Fruit fly (Drosophila melanogaster): ENCODE results near the gene osk.
A peak's percentile ranks its signal among the peaks of the same experiment; 100 is the strongest.

Gene osk

DNA sequence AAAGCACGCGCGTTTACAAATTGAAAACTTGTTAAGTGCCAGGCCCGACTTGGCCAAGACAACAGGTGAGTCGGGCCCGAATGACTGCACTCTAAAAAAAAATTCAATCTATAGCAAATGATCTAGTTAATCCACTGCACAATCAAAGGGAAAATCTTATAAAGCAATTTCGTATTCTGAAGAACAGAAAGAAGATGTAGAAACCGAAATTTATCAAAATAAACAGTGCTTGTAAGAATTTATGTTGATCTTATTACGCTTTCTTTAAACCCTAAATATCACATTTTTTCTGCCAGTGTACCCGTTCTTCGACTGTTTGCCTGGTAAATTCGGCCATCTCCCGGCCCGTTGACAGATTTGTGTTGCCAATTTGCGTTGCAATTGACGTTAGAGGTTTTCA, 38.2 kb upstream of the osk start:
- TF ChIP-seq Hr78 (GFP tag; optimal IDR thresholded peaks at IDR 0.05) (no peak), h (GFP tag; optimal IDR thresholded peaks at IDR 0.05) (peak; percentile 69), CG32264 (GFP tag; optimal IDR thresholded peaks at IDR 0.05) (no peak), ey (GFP tag; optimal IDR thresholded peaks at IDR 0.05) (peak; percentile 77), Vsx2 (GFP tag; optimal IDR thresholded peaks at IDR 0.05; ENCODE audit: partially characterized antibody) (no peak), Hr83 (GFP tag; optimal IDR thresholded peaks at IDR 0.05; ENCODE audit: poor library complexity, severe bottlenecking) (no peak), Hnf4 (GFP tag; optimal IDR thresholded peaks at IDR 0.05) (peak; percentile 42), Sp1 (GFP tag; optimal IDR thresholded peaks at IDR 0.05) (peak; percentile 55), pan (optimal IDR thresholded peaks at IDR 0.05) (no peak), dmrt93B (GFP tag; optimal IDR thresholded peaks at IDR 0.05) (peak; percentile 14), CrebA (GFP tag; optimal IDR thresholded peaks at IDR 0.05; ENCODE audit: borderline replicate concordance) (no peak), lola (GFP tag; optimal IDR thresholded peaks at IDR 0.05) (no peak), fru (GFP tag; optimal IDR thresholded peaks at IDR 0.05) (peak; percentile 70), Mio (GFP tag; optimal IDR thresholded peaks at IDR 0.05) (no peak), dsf (GFP tag; optimal IDR thresholded peaks at IDR 0.05; ENCODE audit: borderline replicate concordance) (no peak), jim (GFP tag; optimal IDR thresholded peaks at IDR 0.05) (no peak), rgr (GFP tag; optimal IDR thresholded peaks at IDR 0.05) (peak; percentile 71), OdsH (GFP tag; optimal IDR thresholded peaks at IDR 0.05) (peak; percentile 60), Abd-B (GFP tag; optimal IDR thresholded peaks at IDR 0.05) (no peak), dl (GFP tag; optimal IDR thresholded peaks at IDR 0.05; ENCODE audit: insufficient read depth in 1 of 2, partially characterized antibody in 2 of 2) (no peak), psq (GFP tag; optimal IDR thresholded peaks at IDR 0.05) (peak; percentile 48), woc (GFP tag; optimal IDR thresholded peaks at IDR 0.05) (peak; percentile 34), sv (GFP tag; optimal IDR thresholded peaks at IDR 0.05) (peak; percentile 54), br (GFP tag; optimal IDR thresholded peaks at IDR 0.05) (peak; percentile 67), HLH106 (tag; optimal IDR thresholded peaks at IDR 0.05) (peak; percentile 59), sage (GFP tag; optimal IDR thresholded peaks at IDR 0.05) (no peak), foxo (GFP tag; optimal IDR thresholded peaks at IDR 0.05) (peak in 1 of 2 experiments; percentile 74)

DNA sequence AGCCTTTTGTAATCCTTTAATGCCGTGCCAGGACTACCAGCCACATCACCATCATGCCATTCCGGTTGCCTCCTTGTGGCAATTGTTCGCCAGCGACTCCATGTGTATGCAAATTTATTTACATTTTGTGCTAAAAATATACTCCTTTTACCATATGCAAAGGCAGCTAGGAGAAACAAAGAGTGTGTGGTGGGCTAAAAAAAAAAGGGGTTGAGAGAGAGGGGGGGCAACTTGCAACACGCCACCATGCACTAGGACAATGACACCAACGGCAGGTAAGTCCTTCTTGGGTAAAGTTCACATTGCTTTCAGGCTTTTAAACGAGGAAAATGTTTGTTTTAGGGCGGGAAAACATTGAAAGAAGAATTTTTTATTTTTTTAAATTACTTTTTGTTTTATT, 20.0 kb upstream of the osk start:
- TF ChIP-seq Jra (GFP tag; optimal IDR thresholded peaks at IDR 0.05): no peak
- TF ChIP-seq Hnf4 (GFP tag; optimal IDR thresholded peaks at IDR 0.05): no peak
- TF ChIP-seq Mio (GFP tag; optimal IDR thresholded peaks at IDR 0.05): no peak
- no peak for TF ChIP-seq foxo (GFP tag; optimal IDR thresholded peaks at IDR 0.05)
- no peak for TF ChIP-seq rgr (GFP tag; optimal IDR thresholded peaks at IDR 0.05)
- TF ChIP-seq dl (GFP tag; optimal IDR thresholded peaks at IDR 0.05; ENCODE audit: insufficient read depth in 1 of 2, partially characterized antibody in 2 of 2): no peak
- TF ChIP-seq sv (GFP tag; optimal IDR thresholded peaks at IDR 0.05): no peak
- no peak for TF ChIP-seq sage (GFP tag; optimal IDR thresholded peaks at IDR 0.05)
- TF ChIP-seq jim (GFP tag; optimal IDR thresholded peaks at IDR 0.05): no peak

DNA sequence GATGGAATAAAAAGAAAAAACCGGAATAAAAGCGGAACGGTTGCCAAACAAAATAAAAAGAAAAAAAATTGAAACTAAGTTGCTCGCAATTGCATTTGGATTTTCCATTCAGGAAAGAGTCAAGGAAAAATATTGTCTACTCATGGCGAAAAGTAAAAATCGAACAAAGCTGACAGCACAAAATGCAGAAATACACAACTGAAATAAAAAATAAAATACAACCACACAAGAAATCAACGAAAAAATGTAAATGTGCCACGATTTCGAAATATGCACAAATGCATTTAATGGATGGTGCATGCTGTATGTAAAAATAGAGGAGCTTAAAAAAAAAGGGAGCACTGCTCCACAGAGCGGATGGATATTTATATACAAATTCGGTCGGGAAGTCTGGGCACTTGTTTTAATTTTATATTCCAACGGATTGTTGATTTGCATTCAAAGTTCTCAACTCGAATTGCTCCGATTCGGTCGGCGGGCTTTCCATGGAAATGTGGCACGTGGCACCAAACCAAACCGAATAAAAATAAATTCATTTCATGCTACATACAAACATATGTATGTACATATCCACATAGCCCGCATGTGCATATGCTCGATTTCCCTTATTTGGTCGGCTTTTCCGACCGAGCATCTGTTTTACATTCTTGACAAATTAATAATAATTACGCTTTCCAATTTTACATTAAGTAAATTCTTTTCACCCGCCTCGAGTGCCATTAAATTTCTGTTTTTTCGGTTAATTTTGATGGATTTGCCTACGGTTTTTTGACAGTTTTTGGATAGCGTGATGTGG, 19.2 kb upstream of the osk start:
- TF ChIP-seq sage (GFP tag; optimal IDR thresholded peaks at IDR 0.05) (no peak), Abd-B (GFP tag; optimal IDR thresholded peaks at IDR 0.05) (no peak), CrebA (GFP tag; optimal IDR thresholded peaks at IDR 0.05; ENCODE audit: borderline replicate concordance) (no peak), br (GFP tag; optimal IDR thresholded peaks at IDR 0.05) (no peak), Vsx2 (GFP tag; optimal IDR thresholded peaks at IDR 0.05; ENCODE audit: partially characterized antibody) (no peak), Sp1 (GFP tag; optimal IDR thresholded peaks at IDR 0.05) (no peak), OdsH (GFP tag; optimal IDR thresholded peaks at IDR 0.05) (no peak), foxo (GFP tag; optimal IDR thresholded peaks at IDR 0.05) (no peak), CG32264 (GFP tag; optimal IDR thresholded peaks at IDR 0.05) (no peak), jim (GFP tag; optimal IDR thresholded peaks at IDR 0.05) (no peak)

DNA sequence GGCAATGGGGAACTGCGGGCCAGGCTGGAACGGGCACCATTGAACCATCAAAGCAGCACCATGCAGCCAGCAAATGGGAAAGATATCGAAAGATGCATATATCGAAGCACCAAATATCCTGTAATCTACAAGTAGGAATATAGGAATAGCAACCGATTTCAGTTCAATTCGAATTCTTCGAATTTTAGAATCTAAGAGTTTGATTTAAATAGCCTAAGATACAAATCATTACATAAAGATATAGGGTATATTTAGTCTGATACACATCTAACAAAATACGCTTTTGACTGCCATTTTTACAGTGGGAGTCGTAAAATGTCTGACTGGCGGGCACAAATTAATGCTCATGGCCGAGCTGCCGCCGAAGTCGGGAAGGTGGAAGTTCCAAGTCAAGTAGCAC, 16.1 kb upstream of the osk start:
- TF ChIP-seq woc (GFP tag; optimal IDR thresholded peaks at IDR 0.05): peak; percentile 20
- no peak for TF ChIP-seq dmrt93B (GFP tag; optimal IDR thresholded peaks at IDR 0.05)
- no peak for TF ChIP-seq sv (GFP tag; optimal IDR thresholded peaks at IDR 0.05)
- TF ChIP-seq h (GFP tag; optimal IDR thresholded peaks at IDR 0.05): peak; percentile 20
